Worm (Caenorhabditis elegans) whole organism, L1 larva: ENCODE data around the gene F18E2.15.
A peak's percentile ranks its signal among the peaks of the same experiment; 100 is the strongest.

Experiments
- C34B4.2 ChIP-seq: sonication (generic microtip); optimal IDR thresholded peaks from 2 replicates; lab custom pipeline; 2017; ENCODE audit warnings: mild to moderate bottlenecking, missing genetic modification characterization, missing compliant biosample characterization
- F16B12.6 ChIP-seq: fragments of 150-350 bp; optimal IDR thresholded peaks from 2 replicates; lab custom pipeline; 2014; ENCODE audit warnings: missing biosample characterization, missing genetic modification characterization
- alr-1 ChIP-seq: fragments of 200-800 bp; sonication (Bioruptor generic); optimal IDR thresholded peaks from 2 replicates; lab custom pipeline; 2018; ENCODE audit warnings: borderline replicate concordance, mild to moderate bottlenecking, missing genetic modification characterization, missing compliant biosample characterization
- blmp-1 ChIP-seq: fragments of 150-350 bp; optimal IDR thresholded peaks from 2 replicates; lab custom pipeline; 2014; ENCODE audit warnings: missing biosample characterization, missing genetic modification characterization
- efl-1 ChIP-seq, 4 experiments: fragments of 150-350 bp; optimal IDR thresholded peaks in 3 of 4; peaks in 1 of 4; 1 replicate in 1 of 4; 2 replicates in 3 of 4; lab custom pipeline; 2014; ENCODE audit warnings: missing biosample characterization in 2 of 4, missing genetic modification characterization in 2 of 4, missing genetic modification reagents in 2 of 4
- efl-3 ChIP-seq: fragments of 200-800 bp; sonication (Bioruptor generic); optimal IDR thresholded peaks from 2 replicates; lab custom pipeline; 2018; ENCODE audit warnings: mild to moderate bottlenecking, missing genetic modification characterization, missing compliant biosample characterization
- egl-13 ChIP-seq: sonication (generic microtip); optimal IDR thresholded peaks from 2 replicates; lab custom pipeline; 2016; ENCODE audit warnings: missing genotype, missing genetic modification reagents, missing genetic modification characterization, missing compliant biosample characterization
- egl-27 ChIP-seq, 2 experiments: fragments of 150-350 bp in 1 of 2; sonication (generic microtip); optimal IDR thresholded peaks; 3 replicates each; lab custom pipeline; 2017 to 2018; ENCODE audit warnings: missing biosample characterization in 2 of 2, missing genetic modification characterization in 2 of 2, missing genetic modification reagents in 2 of 2
- ets-5 ChIP-seq: fragments of 200-800 bp; sonication (Bioruptor generic); IDR thresholded peaks from 2 replicates; pipeline ENCODE4 v1.3.6; 2022; ENCODE audit warnings: missing genetic modification characterization, missing compliant biosample characterization
- grh-1 ChIP-seq: fragments of 200-800 bp; sonication (Bioruptor generic); IDR thresholded peaks from 2 replicates; pipeline ENCODE4 v1.3.6; 2022; ENCODE audit warnings: missing genetic modification reagents, missing genetic modification characterization, missing compliant biosample characterization
- hlh-17 ChIP-seq: fragments of 200-800 bp; sonication (Bioruptor generic); optimal IDR thresholded peaks from 2 replicates; lab custom pipeline; 2018; ENCODE audit warnings: missing genetic modification characterization, mild to moderate bottlenecking, missing compliant biosample characterization, moderate library complexity, borderline replicate concordance
- hlh-4 ChIP-seq: sonication (generic microtip); optimal IDR thresholded peaks from 2 replicates; lab custom pipeline; 2016; ENCODE audit warnings: mild to moderate bottlenecking, missing genetic modification characterization, missing compliant biosample characterization
- jun-1 ChIP-seq: fragments of 150-350 bp; optimal IDR thresholded peaks from 2 replicates; lab custom pipeline; 2014; ENCODE audit warnings: missing biosample characterization, missing genetic modification reagents, missing genetic modification characterization
- lin-39 ChIP-seq: fragments of 150-350 bp; optimal IDR thresholded peaks from 2 replicates; lab custom pipeline; 2014; ENCODE audit warnings: missing biosample characterization, missing genetic modification reagents, missing genetic modification characterization
- mef-2 ChIP-seq: fragments of 150-350 bp; optimal IDR thresholded peaks from 2 replicates; lab custom pipeline; 2014; ENCODE audit warnings: missing biosample characterization, missing genetic modification characterization
- nhr-19 ChIP-seq: fragments of 200-800 bp; sonication (Bioruptor generic); conservative IDR thresholded peaks from 2 replicates; pipeline ENCODE4 v1.3.6; 2022; ENCODE audit warnings: missing genetic modification characterization, missing compliant biosample characterization
- nhr-20 ChIP-seq: sonication (generic microtip); optimal IDR thresholded peaks from 2 replicates; lab custom pipeline; 2016; ENCODE audit warnings: mild to moderate bottlenecking, missing genetic modification characterization, missing compliant biosample characterization
- nhr-28 ChIP-seq: fragments of 150-350 bp; optimal IDR thresholded peaks from 2 replicates; lab custom pipeline; 2014; ENCODE audit warnings: missing biosample characterization, missing genetic modification characterization
- nhr-47 ChIP-seq: sonication (generic microtip); optimal IDR thresholded peaks from 2 replicates; lab custom pipeline; 2016; ENCODE audit warnings: mild to moderate bottlenecking, missing genetic modification characterization, moderate library complexity, missing compliant biosample characterization
- nhr-71 ChIP-seq: sonication (generic microtip); optimal IDR thresholded peaks from 2 replicates; lab custom pipeline; 2016; ENCODE audit warnings: mild to moderate bottlenecking, missing genetic modification characterization, moderate library complexity, missing compliant biosample characterization
- nhr-85 ChIP-seq: sonication (generic microtip); peaks from one replicate; lab custom pipeline; 2016; ENCODE audit warnings: missing genetic modification characterization, inconsistent platforms, missing compliant biosample characterization
- pax-3 ChIP-seq: fragments of 200-800 bp; sonication (Bioruptor generic); optimal IDR thresholded peaks from 2 replicates; lab custom pipeline; 2018; ENCODE audit warnings: mild to moderate bottlenecking, missing genetic modification characterization, moderate library complexity, missing compliant biosample characterization
- rnt-1 ChIP-seq: sonication (generic microtip); optimal IDR thresholded peaks from 2 replicates; lab custom pipeline; 2016; ENCODE audit warnings: mild to moderate bottlenecking, missing genetic modification characterization, moderate library complexity, missing compliant biosample characterization
- snu-23 ChIP-seq: sonication (generic microtip); optimal IDR thresholded peaks from 2 replicates; lab custom pipeline; 2016; ENCODE audit warnings: missing genetic modification characterization, missing compliant biosample characterization
- sptf-1 ChIP-seq: fragments of 150-350 bp; optimal IDR thresholded peaks from 2 replicates; lab custom pipeline; 2014; ENCODE audit warnings: missing biosample characterization, missing genetic modification characterization
- sup-37 ChIP-seq: fragments of 200-800 bp; sonication (Bioruptor generic); optimal IDR thresholded peaks from 2 replicates; lab custom pipeline; 2018; ENCODE audit warnings: mild to moderate bottlenecking, missing genetic modification characterization, missing compliant biosample characterization
- swsn-7 ChIP-seq: sonication (generic microtip); optimal IDR thresholded peaks from 2 replicates; lab custom pipeline; 2016; ENCODE audit warnings: missing genetic modification characterization, missing compliant biosample characterization
- unc-130 ChIP-seq: fragments of 150-350 bp; optimal IDR thresholded peaks from 2 replicates; lab custom pipeline; 2017; ENCODE audit warnings: missing biosample characterization, missing genetic modification characterization, inconsistent platforms
- unc-30 ChIP-seq: sonication (generic microtip); optimal IDR thresholded peaks from 2 replicates; lab custom pipeline; 2017; ENCODE audit warnings: missing biosample characterization, missing genetic modification characterization
- vab-15 ChIP-seq: sonication (generic microtip); optimal IDR thresholded peaks from 2 replicates; lab custom pipeline; 2017; ENCODE audit warnings: missing genotype, mild to moderate bottlenecking, missing genetic modification characterization, missing compliant biosample characterization

F18E2.15 gene

ce11 chrV:12760913-12761312 lies at the start of gene F18E2.15:
TSS of gene F18E2.15 (minus strand) at chrV:12761013.
- no peak for TF ChIP-seq rnt-1
- no peak for TF ChIP-seq blmp-1 (tag; lab: Kevin White, UChicago)
- TF ChIP-seq efl-3 (GFP tag; lab: Kevin White, UChicago) = no peak
- no peak for TF ChIP-seq nhr-19 (GFP tag; lab: Robert Waterston, UW)

- TF ChIP-seq nhr-85 (tag; lab: Kevin White, UChicago) (peak; percentile 65), egl-13 (tag; lab: Kevin White, UChicago) (no peak), efl-1 (optimal IDR thresholded peaks at IDR 0.05; lab: Kevin White, UChicago) (no peak), efl-1 (GFP tag; optimal IDR thresholded peaks at IDR 0.05 in 1 of 2; lab: Kevin White, UChicago) (peak in 1 of 2 experiments; percentile 54)
Observed at ce11 chrV:12809876-12810275, 49.1 kb upstream of the F18E2.15 start, which contains the start of gene ZC443.1. TSS of gene ZC443.1 (minus strand) at chrV:12810080.

- TF ChIP-seq alr-1 (tag; lab: Kevin White, UChicago) (no peak), pax-3 (no peak)
Observed at ce11 chrV:12806190-12806589, 45.4 kb upstream of the F18E2.15 start, which contains the start of gene ZC443.7. TSS of gene ZC443.7 (plus strand) at chrV:12806490.

- TF ChIP-seq egl-13 (tag; lab: Kevin White, UChicago) = no peak
- no peak for TF ChIP-seq nhr-20 (tag; lab: Kevin White, UChicago)
- no peak for TF ChIP-seq swsn-7 (tag; lab: Kevin White, UChicago)
- no peak for TF ChIP-seq sup-37 (GFP tag; lab: Kevin White, UChicago)
- TF ChIP-seq efl-1 (optimal IDR thresholded peaks at IDR 0.05; lab: Kevin White, UChicago) = no peak
- TF ChIP-seq efl-1 (GFP tag; optimal IDR thresholded peaks at IDR 0.05 in 1 of 2; lab: Kevin White, UChicago) = no peak
- TF ChIP-seq sptf-1 = no peak
- no peak for TF ChIP-seq lin-39
- TF ChIP-seq nhr-71 (tag; lab: Kevin White, UChicago) = no peak
- TF ChIP-seq snu-23 (GFP tag; lab: Kevin White, UChicago) = no peak
- no peak for TF ChIP-seq blmp-1 (tag; lab: Kevin White, UChicago)
- TF ChIP-seq F16B12.6 (tag; lab: Kevin White, UChicago) = no peak
Observed at ce11 chrV:12803274-12803673, 42.5 kb upstream of the F18E2.15 start, which contains the start of gene srbc-45. TSS of gene srbc-45 (plus strand) at chrV:12803574.

ce11 chrV:12800171-12800570 lies 39.4 kb upstream of the F18E2.15 start, which contains the start of gene ugt-3:
TSS of gene ugt-3 (minus strand) at chrV:12800271.
- TF ChIP-seq unc-130 (tag; lab: Kevin White, UChicago) = no peak
- no peak for TF ChIP-seq egl-27 (tag; optimal IDR thresholded peaks at IDR 0.05; lab: Kevin White, UChicago)
- TF ChIP-seq grh-1 (GFP tag; lab: Robert Waterston, UW) = no peak
- TF ChIP-seq egl-13 (tag; lab: Kevin White, UChicago) = no peak
- no peak for TF ChIP-seq unc-30 (tag; lab: Kevin White, UChicago)
- TF ChIP-seq efl-3 (GFP tag; lab: Kevin White, UChicago) = no peak

ce11 chrV:12797992-12798391 lies 37.2 kb upstream of the F18E2.15 start, which contains the start of gene ugt-6:
TSS of gene ugt-6 (minus strand) at chrV:12798224.
- TF ChIP-seq C34B4.2 (tag; lab: Kevin White, UChicago) = no peak
- no peak for TF ChIP-seq nhr-28 (tag; lab: Kevin White, UChicago)
- no peak for TF ChIP-seq nhr-47 (tag; lab: Kevin White, UChicago)
- no peak for TF ChIP-seq ets-5
- no peak for TF ChIP-seq nhr-71 (tag; lab: Kevin White, UChicago)
- no peak for TF ChIP-seq hlh-17 (GFP tag; lab: Kevin White, UChicago)
- TF ChIP-seq mef-2 (tag; lab: Kevin White, UChicago) = no peak
- TF ChIP-seq vab-15 (tag; lab: Kevin White, UChicago) = no peak
- TF ChIP-seq hlh-4 = no peak
- TF ChIP-seq jun-1 (tag; lab: Kevin White, UChicago) = no peak
